Worm (Caenorhabditis elegans) whole organism, L4/young adult: ENCODE results near the gene F11D11.3.

Experiments
- W03F9.2 ChIP-seq: fragments of 150-350 bp; optimal IDR thresholded peaks from 2 replicates; lab custom pipeline; 2014; ENCODE audit warnings: missing biosample characterization, missing genetic modification characterization
- dao-5 ChIP-seq: sonication (generic microtip); optimal IDR thresholded peaks from 2 replicates; lab custom pipeline; 2016; ENCODE audit warnings: missing genotype, missing genetic modification characterization, moderate library complexity, missing compliant biosample characterization
- him-1 ChIP-seq: sonication (generic microtip); optimal IDR thresholded peaks from 2 replicates; lab custom pipeline; 2016; ENCODE audit warnings: missing genotype, missing genetic modification reagents, missing genetic modification characterization, missing compliant biosample characterization

DNA sequence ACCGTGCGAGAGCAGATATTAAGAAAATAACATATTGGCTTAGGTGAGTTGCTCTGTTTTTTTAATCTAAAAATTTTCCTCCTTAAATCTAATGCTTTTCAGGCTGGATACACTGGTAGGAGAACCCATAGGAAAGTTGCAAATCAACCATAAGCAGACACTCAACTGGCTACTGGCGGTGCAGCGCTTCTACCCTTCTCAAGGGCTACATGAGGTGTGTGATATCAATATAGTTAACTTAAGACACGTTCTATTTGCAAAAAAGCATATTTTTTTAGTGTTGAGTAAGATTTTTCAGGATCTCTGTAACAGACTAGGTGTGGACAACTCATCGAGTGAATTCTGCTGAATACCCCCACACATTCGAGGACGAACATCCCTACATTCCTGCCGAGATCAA is 52.1 kb downstream of the F11D11.3 start:
- TF ChIP-seq him-1 (tag; lab: Kevin White, UChicago): no peak
- TF ChIP-seq dao-5 (tag; lab: Kevin White, UChicago): no peak
- TF ChIP-seq W03F9.2 (tag; lab: Kevin White, UChicago): no peak
